Fruit fly (Drosophila melanogaster): ENCODE data around the gene Ugt302K1.
A peak's percentile ranks its signal among the peaks of the same experiment; 100 is the strongest.

The Ugt302K1 gene

DNA sequence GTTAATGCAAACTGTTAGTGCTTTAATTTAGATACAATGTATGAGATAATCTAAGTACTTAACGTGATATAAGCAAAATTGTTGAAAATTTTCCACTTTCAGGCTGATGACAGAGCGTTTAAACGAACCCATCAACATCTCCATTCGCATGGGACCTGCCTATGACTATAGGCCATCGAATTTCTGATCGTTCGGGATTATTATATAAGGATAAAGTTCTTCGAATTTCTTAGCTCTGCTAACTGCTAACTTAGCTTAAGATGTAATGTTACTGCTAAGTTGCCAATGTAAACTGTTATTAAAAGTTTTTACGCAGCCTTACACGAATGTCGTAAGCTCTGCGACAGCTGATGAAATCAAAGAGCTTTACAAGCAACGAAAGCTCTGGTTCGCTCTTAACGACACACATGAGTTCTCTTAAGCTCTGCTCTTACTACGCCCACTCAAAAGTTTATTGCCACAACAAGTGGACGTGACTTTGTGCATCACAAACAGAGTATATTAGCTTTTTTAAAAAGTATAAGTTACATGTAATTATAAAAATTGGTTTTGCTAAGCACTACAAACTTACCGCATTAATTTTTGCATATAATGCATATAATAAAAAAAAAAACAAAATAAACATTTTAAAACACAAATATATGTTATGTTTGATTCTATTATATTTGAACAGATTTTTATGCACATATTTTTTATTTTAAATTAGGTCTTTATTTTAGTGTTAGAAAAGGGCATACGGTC, 43.2 kb upstream of the Ugt302K1 start (continued):
- TF ChIP-seq CG16813 (GFP tag; IDR thresholded peaks at IDR 0.05; ENCODE audit: partially characterized antibody) (no peak), CG3407 (GFP tag; optimal IDR thresholded peaks at IDR 0.05) (peak; percentile 96), CG8765 (GFP tag; IDR thresholded peaks at IDR 0.05) (peak; percentile 87), luna (GFP tag; optimal IDR thresholded peaks at IDR 0.05) (peak; percentile 52), E2f2 (GFP tag; IDR thresholded peaks at IDR 0.05) (peak; percentile 87), Pdp1 (GFP tag; optimal IDR thresholded peaks at IDR 0.05) (peak; percentile 83 to 96), CG30020 (tag; optimal IDR thresholded peaks at IDR 0.05) (peak; percentile 75), CG13287 (GFP tag; IDR thresholded peaks at IDR 0.05; ENCODE audit: partially characterized antibody) (peak; percentile 20; the same call in 1 of the 2 replicates), zfh2 (GFP tag; optimal IDR thresholded peaks at IDR 0.05) (peak; percentile 94), chn (GFP tag; optimal IDR thresholded peaks at IDR 0.05) (peak; percentile 81), sna (GFP tag; IDR thresholded peaks at IDR 0.05; ENCODE audit: partially characterized antibody) (no peak), sens (GFP tag) (peak; percentile 97), dimm (GFP tag; IDR thresholded peaks at IDR 0.05) (peak; percentile 94), bowl (GFP tag; IDR thresholded peaks at IDR 0.05) (peak; percentile 91), CoRest (tag; optimal IDR thresholded peaks at IDR 0.05) (peak; percentile 100), Elba2 (GFP tag; optimal IDR thresholded peaks at IDR 0.05) (no peak), CG10462 (GFP tag; optimal IDR thresholded peaks at IDR 0.05) (peak; percentile 91), CG6683 (GFP tag; optimal IDR thresholded peaks at IDR 0.05) (peak; percentile 98), ara (GFP tag; IDR thresholded peaks at IDR 0.05) (peak; percentile 96), CG18599 (GFP tag; optimal IDR thresholded peaks at IDR 0.05) (peak; percentile 99), phol (tag; optimal IDR thresholded peaks at IDR 0.05) (peak; percentile 99), HLH3B (GFP tag; IDR thresholded peaks at IDR 0.05) (peak; percentile 98), CG17186 (GFP tag; optimal IDR thresholded peaks at IDR 0.05) (peak; percentile 80), hb (GFP tag; IDR thresholded peaks at IDR 0.05; ENCODE audit: partially characterized antibody) (no peak), crol (GFP tag; IDR thresholded peaks at IDR 0.05) (peak; percentile 73), trh (GFP tag; optimal IDR thresholded peaks at IDR 0.05) (peak; percentile 98), Gsc (GFP tag; IDR thresholded peaks at IDR 0.05) (peak; percentile 95), CG17912 (GFP tag; optimal IDR thresholded peaks at IDR 0.05) (peak; percentile 85), CG15011 (GFP tag; optimal IDR thresholded peaks at IDR 0.05) (peak; percentile 98), CkIIα-i1 (GFP tag; IDR thresholded peaks at IDR 0.05) (peak; percentile 87), CG9932 (GFP tag; IDR thresholded peaks at IDR 0.05) (peak; percentile 98), CG17568 (GFP tag; optimal IDR thresholded peaks at IDR 0.05) (peak; percentile 91), Hr3 (GFP tag; optimal IDR thresholded peaks at IDR 0.05) (peak; percentile 99), lbe (GFP tag; optimal IDR thresholded peaks at IDR 0.05) (peak; percentile 85), CG4707 (GFP tag; optimal IDR thresholded peaks at IDR 0.05) (peak; percentile 82), CG2712 (tag; optimal IDR thresholded peaks at IDR 0.05) (peak; percentile 97), lilli (GFP tag; optimal IDR thresholded peaks at IDR 0.05) (peak; percentile 94), Sox100B (GFP tag; optimal IDR thresholded peaks at IDR 0.05) (peak; percentile 100), gro (GFP tag; optimal IDR thresholded peaks at IDR 0.05) (peak; percentile 41), Eip74EF (GFP tag; optimal IDR thresholded peaks at IDR 0.05) (peak in 1 of 2 experiments; percentile 100), dysf (GFP tag; IDR thresholded peaks at IDR 0.05) (peak; percentile 99), CG8924 (tag; optimal IDR thresholded peaks at IDR 0.05) (peak; percentile 95), Fer1 (GFP tag; optimal IDR thresholded peaks at IDR 0.05) (peak; percentile 99), CG11560 (tag; IDR thresholded peaks at IDR 0.05) (peak; percentile 93), bigmax (GFP tag; optimal IDR thresholded peaks at IDR 0.05) (peak; percentile 49), CG2120 (GFP tag; optimal IDR thresholded peaks at IDR 0.05) (peak; percentile 98), Scr (GFP tag; IDR thresholded peaks at IDR 0.05; ENCODE audit: partially characterized antibody) (no peak), Poxn (GFP tag; IDR thresholded peaks at IDR 0.05) (peak; percentile 94), z (GFP tag; IDR thresholded peaks at IDR 0.05) (0 out of 3 replicates have a peak, but pooled peaks have one; percentile 35)
